Fruit fly (Drosophila melanogaster) Kc167 (cell line): Measurements from ENCODE around the gene Wnk.

Experiments used
- Myc ChIP-seq: fragments of >200 bp; optimal IDR thresholded peaks from 2 replicates; lab custom pipeline; 2017; ENCODE audit warnings: missing external identifiers
- Sin3A ChIP-seq: fragments of >200 bp; optimal IDR thresholded peaks from 2 replicates; lab custom pipeline; 2018; ENCODE audit warnings: missing external identifiers
- insv ChIP-seq: fragments of >200 bp; optimal IDR thresholded peaks from 3 replicates; lab custom pipeline; 2018; ENCODE audit warnings: missing external identifiers
- psq ChIP-seq: fragments of >200 bp; optimal IDR thresholded peaks from 2 replicates; lab custom pipeline; 2017; ENCODE audit warnings: missing external identifiers
- ttk ChIP-seq: sonication (Bioruptor generic); optimal IDR thresholded peaks from 2 replicates; lab custom pipeline; 2017; ENCODE audit warnings: missing external identifiers

DNA sequence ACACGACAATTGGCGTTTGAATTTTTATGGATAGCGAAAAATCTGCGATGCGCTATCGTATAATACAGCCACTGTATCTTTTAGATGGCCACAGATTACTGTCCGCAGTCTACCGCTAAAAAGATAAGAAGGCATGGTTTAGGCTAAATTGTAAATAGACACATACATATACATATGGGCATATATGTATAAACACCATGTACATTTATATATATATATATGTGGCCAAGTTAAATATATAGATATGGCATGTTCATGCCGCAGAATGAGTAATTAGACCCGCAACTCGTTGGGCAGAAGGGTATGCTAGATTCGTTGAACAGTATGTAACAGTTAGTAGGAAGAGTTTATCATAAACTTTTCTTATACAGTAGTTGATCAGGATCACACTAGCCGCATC lies 7.4 kb upstream of the Wnk start, which contains the start of gene CapaR:
- TF ChIP-seq ttk (no peak), Sin3A (no peak), Myc (no peak), insv (lab: Kevin White, UChicago) (no peak), psq (no peak)
